Worm (Caenorhabditis elegans) whole organism, early embryonic: ENCODE data around the gene srx-26.

Experiments
- B0310.2 ChIP-seq: sonication (generic microtip); optimal IDR thresholded peaks from 2 replicates; lab custom pipeline; 2016; ENCODE audit warnings: mild to moderate bottlenecking, missing genetic modification characterization, missing compliant biosample characterization
- F13C5.2 ChIP-seq: sonication (generic microtip); optimal IDR thresholded peaks from 2 replicates; lab custom pipeline; 2017; ENCODE audit warnings: mild to moderate bottlenecking, missing genetic modification characterization, inconsistent platforms, missing compliant biosample characterization
- ama-1 ChIP-seq: fragments of 150-350 bp; optimal IDR thresholded peaks from 2 replicates; lab custom pipeline; 2014
- ceh-36 ChIP-seq: sonication (generic microtip); optimal IDR thresholded peaks from 2 replicates; lab custom pipeline; 2016; ENCODE audit warnings: missing genetic modification characterization, inconsistent platforms, missing compliant biosample characterization
- flt-1 ChIP-seq: fragments of 200-800 bp; sonication (Bioruptor generic); IDR thresholded peaks from 2 replicates; pipeline ENCODE4 v1.3.6; 2022; ENCODE audit warnings: missing genetic modification characterization, missing compliant biosample characterization
- pes-1 ChIP-seq: fragments of 200-800 bp; sonication (Bioruptor generic); IDR thresholded peaks from 2 replicates; pipeline ENCODE4 v1.3.6; 2022; ENCODE audit warnings: missing genetic modification reagents, missing genetic modification characterization, missing compliant biosample characterization
- scrt-1 ChIP-seq: fragments of 200-800 bp; sonication (Bioruptor generic); IDR thresholded peaks from 2 replicates; pipeline ENCODE4 v1.3.6; 2022; ENCODE audit warnings: missing genetic modification characterization, missing compliant biosample characterization

- TF ChIP-seq scrt-1 = no peak
- TF ChIP-seq F13C5.2 (tag; lab: Kevin White, UChicago) = no peak
- TF ChIP-seq ama-1 = no peak
- no peak for TF ChIP-seq B0310.2
- no peak for TF ChIP-seq ceh-36
- TF ChIP-seq flt-1 = no peak
- no peak for TF ChIP-seq pes-1 (GFP tag; lab: Robert Waterston, UW)
Measured at ce11 chrV:2711429-2711828, 41.5 kb downstream of the srx-26 start, which contains the start of gene C24B9.3.
